Worm (Caenorhabditis elegans): ENCODE data around the gene F10G2.4.
"Not testable (repeated sequence)": the region's sequence is repeated elsewhere in the genome, so short reads cannot be mapped to it uniquely, and the experiment has no call there.

The F10G2.4 gene

ce11 chrV:7326928-7327327 lies at the start of gene F10G2.4:
TSS of gene F10G2.4 (plus strand) at chrV:7327228.
- no peak for TF ChIP-seq tab-1 (GFP tag; IDR thresholded peaks at IDR 0.05)
- TF ChIP-seq T22C8.4 (GFP tag; IDR thresholded peaks at IDR 0.05): no peak
- TF ChIP-seq ztf-29 (GFP tag; IDR thresholded peaks at IDR 0.05): no peak
- TF ChIP-seq cog-1 (tag; optimal IDR thresholded peaks at IDR 0.05): no peak
- no peak for TF ChIP-seq klf-2 (GFP tag; conservative IDR thresholded peaks at IDR 0.05)
- no peak for TF ChIP-seq flt-1 (GFP tag; IDR thresholded peaks at IDR 0.05)
- no peak for TF ChIP-seq med-1 (GFP tag; optimal IDR thresholded peaks at IDR 0.05; ENCODE audit: insufficient read depth)
- no peak for TF ChIP-seq ztf-23 (GFP tag; IDR thresholded peaks at IDR 0.05)
- TF ChIP-seq ref-1 (GFP tag; conservative IDR thresholded peaks at IDR 0.05): no peak

- TF ChIP-seq flt-1 (GFP tag; IDR thresholded peaks at IDR 0.05) (no peak), tab-1 (GFP tag; IDR thresholded peaks at IDR 0.05) (no peak), cog-1 (tag; optimal IDR thresholded peaks at IDR 0.05) (no peak), ref-1 (GFP tag; conservative IDR thresholded peaks at IDR 0.05) (no peak), ztf-29 (GFP tag; IDR thresholded peaks at IDR 0.05) (no peak), klf-2 (GFP tag; conservative IDR thresholded peaks at IDR 0.05) (no peak), med-1 (GFP tag; optimal IDR thresholded peaks at IDR 0.05; ENCODE audit: insufficient read depth) (no peak), ztf-23 (GFP tag; IDR thresholded peaks at IDR 0.05) (no peak), T22C8.4 (GFP tag; IDR thresholded peaks at IDR 0.05) (no peak)
Observed at ce11 chrV:7279090-7279489, 47.9 kb upstream of the F10G2.4 start, which contains the start of gene C13A2.4. TSS of gene C13A2.4 (plus strand) at chrV:7279390.

ce11 chrV:7282037-7282436 lies 45.0 kb upstream of the F10G2.4 start, which contains the start of gene C13A2.3:
TSS of gene C13A2.3 (plus strand) at chrV:7282337.
- TF ChIP-seq flt-1 (GFP tag; IDR thresholded peaks at IDR 0.05) (no peak), tab-1 (GFP tag; IDR thresholded peaks at IDR 0.05) (no peak), klf-2 (GFP tag; conservative IDR thresholded peaks at IDR 0.05) (no peak), ztf-23 (GFP tag; IDR thresholded peaks at IDR 0.05) (no peak), ref-1 (GFP tag; conservative IDR thresholded peaks at IDR 0.05) (no peak), cog-1 (tag; optimal IDR thresholded peaks at IDR 0.05) (no peak), ztf-29 (GFP tag; IDR thresholded peaks at IDR 0.05) (no peak), med-1 (GFP tag; optimal IDR thresholded peaks at IDR 0.05; ENCODE audit: insufficient read depth) (no peak), T22C8.4 (GFP tag; IDR thresholded peaks at IDR 0.05) (no peak)

ce11 chrV:7288699-7289098 lies 38.3 kb upstream of the F10G2.4 start, which contains the start of gene C13A2.1:
TSS of gene C13A2.1 (plus strand) at chrV:7288999.
- no peak for TF ChIP-seq tab-1 (GFP tag; IDR thresholded peaks at IDR 0.05)
- TF ChIP-seq med-1 (GFP tag; optimal IDR thresholded peaks at IDR 0.05; ENCODE audit: insufficient read depth): no peak
- TF ChIP-seq cog-1 (tag; optimal IDR thresholded peaks at IDR 0.05): no peak

ce11 chrV:7295270-7295669 lies 31.8 kb upstream of the F10G2.4 start, which contains the start of gene F07G11.4:
TSS of gene F07G11.4 (minus strand) at chrV:7295370.
- TF ChIP-seq cog-1 (tag; optimal IDR thresholded peaks at IDR 0.05): no peak
- no peak for TF ChIP-seq ref-1 (GFP tag; conservative IDR thresholded peaks at IDR 0.05)
- no peak for TF ChIP-seq flt-1 (GFP tag; IDR thresholded peaks at IDR 0.05)
- TF ChIP-seq klf-2 (GFP tag; conservative IDR thresholded peaks at IDR 0.05): no peak
- no peak for TF ChIP-seq T22C8.4 (GFP tag; IDR thresholded peaks at IDR 0.05)
- TF ChIP-seq tab-1 (GFP tag; IDR thresholded peaks at IDR 0.05): no peak
- no peak for TF ChIP-seq med-1 (GFP tag; optimal IDR thresholded peaks at IDR 0.05; ENCODE audit: insufficient read depth)
- TF ChIP-seq ztf-29 (GFP tag; IDR thresholded peaks at IDR 0.05): no peak
- no peak for TF ChIP-seq ztf-23 (GFP tag; IDR thresholded peaks at IDR 0.05)

ce11 chrV:7297263-7297662 lies 29.8 kb upstream of the F10G2.4 start, which contains the start of gene srj-32:
TSS of gene srj-32 (minus strand) at chrV:7297363.
- no peak for TF ChIP-seq tab-1 (GFP tag; IDR thresholded peaks at IDR 0.05)
- no peak for TF ChIP-seq ref-1 (GFP tag; conservative IDR thresholded peaks at IDR 0.05)

ce11 chrV:7298463-7298862 lies 28.6 kb upstream of the F10G2.4 start, which contains the start of gene F07G11.3:
TSS of gene F07G11.3 (plus strand) at chrV:7298763.
- TF ChIP-seq klf-2 (GFP tag; conservative IDR thresholded peaks at IDR 0.05) (no peak), ztf-29 (GFP tag; IDR thresholded peaks at IDR 0.05) (no peak), med-1 (GFP tag; optimal IDR thresholded peaks at IDR 0.05; ENCODE audit: insufficient read depth) (no peak), cog-1 (tag; optimal IDR thresholded peaks at IDR 0.05) (no peak), tab-1 (GFP tag; IDR thresholded peaks at IDR 0.05) (no peak)

ce11 chrV:7304506-7304905 lies 22.5 kb upstream of the F10G2.4 start, which contains the start of gene F07G11.2:
TSS of gene F07G11.2 (plus strand) at chrV:7304806.
- TF ChIP-seq cog-1 (tag; optimal IDR thresholded peaks at IDR 0.05); ztf-23 (GFP tag; IDR thresholded peaks at IDR 0.05); T22C8.4 (GFP tag; IDR thresholded peaks at IDR 0.05): not testable (repeated sequence)

- no peak for TF ChIP-seq T22C8.4 (GFP tag; IDR thresholded peaks at IDR 0.05)
Observed at ce11 chrV:7307089-7307488, 19.9 kb upstream of the F10G2.4 start, which contains the start of gene F07G11.1. TSS of gene F07G11.1 (plus strand) at chrV:7307389.

ce11 chrV:7313233-7313632 lies 13.8 kb upstream of the F10G2.4 start, which contains the start of gene srx-6:
TSS of gene srx-6 (minus strand) at chrV:7313333.
- TF ChIP-seq ztf-29 (GFP tag; IDR thresholded peaks at IDR 0.05) (no peak), tab-1 (GFP tag; IDR thresholded peaks at IDR 0.05) (no peak)

ce11 chrV:7320909-7321308 lies 6.1 kb upstream of the F10G2.4 start, which contains the start of gene lmd-4:
TSS of gene lmd-4 (minus strand) at chrV:7321009.
- TF ChIP-seq cog-1 (tag; optimal IDR thresholded peaks at IDR 0.05): no peak

Data from whole organism, midembryonic.